Fruit fly (Drosophila melanogaster): ENCODE measurements around the gene kirre.

The kirre gene

dm6 chrX:3158620-3159019 lies 418.4 kb downstream of the kirre start:
- no peak for TF ChIP-seq CG8478 (optimal IDR thresholded peaks at IDR 0.05)
- no peak for TF ChIP-seq CTCF (optimal IDR thresholded peaks at IDR 0.05)

DNA sequence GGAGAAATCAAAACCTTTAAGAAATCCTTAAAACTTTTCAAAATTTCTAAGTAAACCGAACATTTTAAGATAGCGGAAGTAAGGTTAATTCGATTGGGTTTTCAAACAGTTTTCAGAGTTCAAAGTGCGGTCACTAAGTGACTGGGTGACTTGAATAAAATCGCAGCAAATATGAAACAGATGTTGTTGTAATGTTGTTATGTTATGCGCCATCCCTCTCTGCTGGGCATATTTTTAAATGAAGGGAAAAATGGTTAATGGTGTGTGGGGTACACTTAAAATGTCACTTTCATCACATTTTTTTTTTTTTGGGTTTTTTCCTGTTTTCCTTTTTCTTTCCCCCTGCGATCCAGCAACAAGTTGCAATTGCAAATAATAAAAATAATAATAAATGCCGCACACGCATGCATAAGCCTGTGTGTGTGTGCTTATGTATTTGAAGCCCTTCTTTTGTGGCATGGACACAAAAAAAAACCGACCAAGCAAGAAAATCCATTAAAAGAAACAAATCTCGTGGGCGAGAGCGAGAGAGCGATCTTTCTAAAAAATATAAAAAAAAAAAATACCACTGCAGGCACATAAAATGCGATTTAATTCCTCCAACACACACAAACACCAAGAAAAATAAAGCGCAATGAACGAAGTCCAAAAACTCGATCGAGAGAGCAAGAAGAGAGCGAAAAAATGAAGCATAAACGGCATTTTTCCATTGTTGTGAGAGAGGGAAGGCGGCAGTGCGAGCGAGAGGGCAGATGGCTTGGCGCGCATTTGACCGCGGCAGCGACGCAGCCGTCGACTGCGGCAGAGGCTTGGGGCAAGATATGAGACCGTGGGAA lies 421.6 kb downstream of the kirre start:
- no peak for TF ChIP-seq CG8478 (optimal IDR thresholded peaks at IDR 0.05)
- TF ChIP-seq CTCF (optimal IDR thresholded peaks at IDR 0.05): no peak

DNA sequence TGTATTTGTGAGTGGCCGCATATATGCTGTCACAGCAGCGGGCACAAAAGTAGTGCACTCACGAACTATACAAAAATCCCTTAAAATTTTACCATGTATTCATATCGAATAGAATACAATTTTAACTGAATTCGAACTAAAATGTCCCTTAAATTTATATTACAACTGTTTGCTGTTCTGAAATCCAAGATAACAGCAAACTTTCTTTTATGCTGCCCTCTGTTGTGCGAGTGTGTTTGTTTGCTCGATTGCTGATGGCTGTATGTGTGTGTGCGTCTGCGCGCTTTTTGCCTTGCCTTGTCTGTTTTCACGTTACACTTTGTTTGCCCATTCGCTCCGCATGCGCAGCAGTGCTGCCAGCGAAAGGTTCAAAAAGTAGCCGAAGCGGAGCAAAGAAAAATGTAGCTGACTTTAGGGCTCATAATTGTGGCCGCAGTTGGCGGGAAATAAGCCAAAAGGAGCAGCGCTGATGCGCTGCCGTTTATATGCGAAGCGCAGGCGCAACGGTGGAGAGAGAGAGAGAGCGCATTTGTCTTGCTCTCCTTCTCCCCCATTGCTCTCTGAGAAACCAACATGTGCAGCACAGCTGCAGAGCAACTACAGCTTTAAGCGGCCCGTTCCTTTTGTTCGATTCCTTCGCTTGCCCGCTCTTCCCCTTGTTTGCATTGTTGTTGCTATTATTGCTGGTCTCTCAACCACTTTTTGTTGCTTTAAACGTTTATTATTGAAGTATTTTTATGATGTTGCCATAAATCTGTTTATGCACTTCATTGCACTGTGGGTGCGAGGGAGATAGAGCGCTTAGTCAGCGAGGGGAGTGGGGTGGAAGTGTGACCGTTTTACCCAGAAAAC lies 422.4 kb downstream of the kirre start:
- TF ChIP-seq CTCF (optimal IDR thresholded peaks at IDR 0.05): peak in 1 of 2 experiments; percentile 6
- TF ChIP-seq CG8478 (optimal IDR thresholded peaks at IDR 0.05): no peak

- no peak for TF ChIP-seq CTCF (optimal IDR thresholded peaks at IDR 0.05)
- TF ChIP-seq CG8478 (optimal IDR thresholded peaks at IDR 0.05): no peak
Measured at dm6 chrX:3172217-3172616, 432.0 kb downstream of the kirre start.

DNA sequence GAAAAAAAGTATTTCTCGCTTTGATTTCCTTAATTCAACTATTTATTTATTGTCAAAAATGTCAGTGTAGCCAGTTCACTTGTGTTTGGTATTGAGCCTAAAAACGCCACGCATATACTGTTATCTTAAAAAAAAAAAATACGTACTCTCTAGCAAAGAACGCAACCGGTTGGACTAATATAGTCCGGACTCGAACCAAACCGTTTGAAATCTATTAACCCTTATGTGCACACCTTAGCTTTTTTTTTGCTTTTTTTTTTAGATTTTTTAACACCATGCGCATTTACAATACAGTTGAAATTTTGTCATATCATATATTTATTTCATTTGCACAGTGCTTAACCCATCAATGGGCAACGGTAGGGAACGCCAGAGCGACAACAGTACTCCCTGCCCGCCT lies 432.9 kb downstream of the kirre start, which contains the start of gene CG18508:
CG18508 (minus strand) TSS at position 69 of the 400 bp plus-strand sequence.
- TF ChIP-seq CG8478 (optimal IDR thresholded peaks at IDR 0.05): no peak
- TF ChIP-seq CTCF (optimal IDR thresholded peaks at IDR 0.05): peak in 1 of 2 experiments; percentile 32

DNA sequence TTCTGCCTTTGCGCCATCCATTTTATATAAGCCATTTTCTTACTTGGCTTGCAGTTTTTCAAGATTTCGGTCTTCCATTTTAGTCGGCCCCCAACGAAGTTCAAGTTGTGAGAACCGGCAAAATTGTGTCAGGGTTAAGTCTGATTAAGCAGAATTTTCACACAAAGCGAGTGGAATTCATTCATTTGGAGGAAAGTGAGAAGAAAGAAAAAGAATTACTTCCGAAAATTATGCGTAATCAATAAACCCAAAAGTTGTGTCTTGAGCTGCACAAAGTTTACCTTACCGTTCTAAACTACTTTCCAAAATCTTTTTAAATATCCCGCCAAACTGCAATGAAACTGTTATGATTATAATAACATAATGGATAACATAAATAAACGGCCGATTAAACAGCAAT lies 434.2 kb downstream of the kirre start, which contains the start of gene Fcp3C:
Fcp3C (minus strand) TSS at position 101 of the 400 bp plus-strand sequence.
- TF ChIP-seq CG8478 (optimal IDR thresholded peaks at IDR 0.05) (no peak), CTCF (optimal IDR thresholded peaks at IDR 0.05) (no peak)

dm6 chrX:3174881-3175874 lies 435.0 kb downstream of the kirre start, which contains the start of gene CG3939:
CG3939 (plus strand) TSS chrX:3175018.
- peak in 1 of 2 experiments; percentile 15 for TF ChIP-seq CTCF (optimal IDR thresholded peaks at IDR 0.05)
- TF ChIP-seq CG8478 (optimal IDR thresholded peaks at IDR 0.05): no peak

- TF ChIP-seq CG8478 (optimal IDR thresholded peaks at IDR 0.05) (no peak), CTCF (optimal IDR thresholded peaks at IDR 0.05) (no peak)
Measured at dm6 chrX:3176193-3176592, 436.0 kb downstream of the kirre start, which contains the start of gene dnc. dnc (plus strand) TSS chrX:3176440.
